Fruit fly (Drosophila melanogaster): ENCODE measurements around the gene CG14563.

Gene CG14563

dm6 chr3L:21879344-21879743 is 37.2 kb upstream of the CG14563 start (continued):
- no peak for TF ChIP-seq CG10959 (GFP tag; IDR thresholded peaks at IDR 0.05)
- TF ChIP-seq HmgZ (tag; optimal IDR thresholded peaks at IDR 0.05): peak; percentile 61
- peak; percentile 58 for TF ChIP-seq CG12071 (GFP tag; optimal IDR thresholded peaks at IDR 0.05)
- TF ChIP-seq nerfin-2 (GFP tag; IDR thresholded peaks at IDR 0.05; ENCODE audit: partially characterized antibody): peak; percentile 71
- 0 out of 2 replicates have a peak, but pooled peaks have one; percentile 31 for TF ChIP-seq Atf6 (GFP tag; IDR thresholded peaks at IDR 0.05)
- TF ChIP-seq CG14441 (GFP tag; IDR thresholded peaks at IDR 0.05): no peak
- peak in 1 of 2 experiments; percentile 58 for TF ChIP-seq bsh (GFP tag; optimal IDR thresholded peaks at IDR 0.05)
- TF ChIP-seq wdn (GFP tag; IDR thresholded peaks at IDR 0.05): 0 out of 2 replicates have a peak, but pooled peaks have one; percentile 9
- no peak for TF ChIP-seq CG3407 (GFP tag; optimal IDR thresholded peaks at IDR 0.05)
- TF ChIP-seq Opbp (GFP tag; IDR thresholded peaks at IDR 0.05; ENCODE audit: partially characterized antibody): peak; percentile 86
- TF ChIP-seq Xrp1 (GFP tag; IDR thresholded peaks at IDR 0.05): peak; percentile 26; the same call in 1 of the 2 replicates
- peak; percentile 89 for TF ChIP-seq CG1832 (GFP tag; optimal IDR thresholded peaks at IDR 0.05)
- no peak for TF ChIP-seq Chrac-16 (GFP tag; optimal IDR thresholded peaks at IDR 0.05)
- peak; percentile 24 for TF ChIP-seq pum (GFP tag; optimal IDR thresholded peaks at IDR 0.05)
- no peak for TF ChIP-seq ase (GFP tag; IDR thresholded peaks at IDR 0.05)
- TF ChIP-seq CG7372 (GFP tag; IDR thresholded peaks at IDR 0.05): no peak
- TF ChIP-seq aop (GFP tag; IDR thresholded peaks at IDR 0.05): no peak
- no peak for TF ChIP-seq CG8765 (GFP tag; IDR thresholded peaks at IDR 0.05)
- 0 out of 3 replicates have a peak, but pooled peaks have one; percentile 51 for TF ChIP-seq vnd (GFP tag; IDR thresholded peaks at IDR 0.05; ENCODE audit: partially characterized antibody)
- no peak for TF ChIP-seq CG8290 (GFP tag; optimal IDR thresholded peaks at IDR 0.05)
- peak; percentile 35 to 80 for TF ChIP-seq CG8290 (tag; optimal IDR thresholded peaks at IDR 0.05)
- peak; percentile 23; the same call in 1 of the 2 replicates for TF ChIP-seq bowl (GFP tag; IDR thresholded peaks at IDR 0.05)
- TF ChIP-seq Pdp1 (GFP tag; optimal IDR thresholded peaks at IDR 0.05): peak in 1 of 2 experiments; percentile 36
- TF ChIP-seq CG9932 (GFP tag; IDR thresholded peaks at IDR 0.05): no peak
- TF ChIP-seq CG34376 (GFP tag; optimal IDR thresholded peaks at IDR 0.05): peak; percentile 53
- TF ChIP-seq CG13424 (tag; optimal IDR thresholded peaks at IDR 0.05): no peak
- TF ChIP-seq CG11398 (GFP tag; optimal IDR thresholded peaks at IDR 0.05): no peak
- TF ChIP-seq ken (GFP tag; IDR thresholded peaks at IDR 0.05): no peak
- peak; percentile 100 for TF ChIP-seq z (GFP tag; IDR thresholded peaks at IDR 0.05)
- TF ChIP-seq CG2712 (tag; optimal IDR thresholded peaks at IDR 0.05): peak; percentile 26
- TF ChIP-seq hbn (GFP tag; IDR thresholded peaks at IDR 0.05; ENCODE audit: partially characterized antibody): peak; percentile 52
- no peak for TF ChIP-seq dpn (GFP tag; optimal IDR thresholded peaks at IDR 0.05)
- no peak; the same call in 1 of the 2 replicates for TF ChIP-seq CG31441 (GFP tag; IDR thresholded peaks at IDR 0.05)
- TF ChIP-seq CrebB (tag; optimal IDR thresholded peaks at IDR 0.05): peak; percentile 28
- peak; percentile 75 for TF ChIP-seq gcm (GFP tag; optimal IDR thresholded peaks at IDR 0.05)
- TF ChIP-seq chinmo (GFP tag; IDR thresholded peaks at IDR 0.05; ENCODE audit: partially characterized antibody): peak; percentile 97
- no peak for TF ChIP-seq bab2 (GFP tag; optimal IDR thresholded peaks at IDR 0.05)
- TF ChIP-seq CG6791 (GFP tag; IDR thresholded peaks at IDR 0.05; ENCODE audit: partially characterized antibody): peak; percentile 89; the same call in 2 of the 3 replicates
- 0 out of 2 replicates have a peak, but pooled peaks have one; percentile 30 for TF ChIP-seq CG6689 (GFP tag; IDR thresholded peaks at IDR 0.05)
- peak; percentile 82 for TF ChIP-seq HLHmδ (GFP tag; optimal IDR thresholded peaks at IDR 0.05)
- no peak for TF ChIP-seq esg (GFP tag; conservative IDR thresholded peaks at IDR 0.05)
- TF ChIP-seq CG17829 (tag; optimal IDR thresholded peaks at IDR 0.05): peak; percentile 74
- peak; percentile 48; the same call in 1 of the 2 replicates for TF ChIP-seq stc (GFP tag; IDR thresholded peaks at IDR 0.05)
- no peak for TF ChIP-seq CG30020 (tag; optimal IDR thresholded peaks at IDR 0.05)
- TF ChIP-seq da (GFP tag; optimal IDR thresholded peaks at IDR 0.05): no peak
- TF ChIP-seq MESR4 (GFP tag; optimal IDR thresholded peaks at IDR 0.05): peak; percentile 11
- peak; percentile 27 for TF ChIP-seq CG7987 (GFP tag; optimal IDR thresholded peaks at IDR 0.05)
- no peak for TF ChIP-seq Ptx1 (GFP tag; IDR thresholded peaks at IDR 0.05)
- TF ChIP-seq trh (GFP tag; optimal IDR thresholded peaks at IDR 0.05): no peak
- peak; percentile 2 for TF ChIP-seq CHES-1-like (GFP tag; optimal IDR thresholded peaks at IDR 0.05)

Data from whole organism, embryonic.